Fruit fly (Drosophila melanogaster): ENCODE data around the gene Eato.

The Eato gene

dm6 chr2L:13837579-13837978 is 53.7 kb downstream of the Eato start:
- TF ChIP-seq OdsH (GFP tag; optimal IDR thresholded peaks at IDR 0.05) (no peak), Myc (optimal IDR thresholded peaks at IDR 0.05) (no peak), sage (GFP tag; optimal IDR thresholded peaks at IDR 0.05) (peak; percentile 63), psq (GFP tag; optimal IDR thresholded peaks at IDR 0.05) (peak; percentile 17), h (GFP tag; optimal IDR thresholded peaks at IDR 0.05) (peak; percentile 16)

dm6 chr2L:13838647-13839390 is 54.9 kb downstream of the Eato start:
- TF ChIP-seq sv (GFP tag; optimal IDR thresholded peaks at IDR 0.05) (peak; percentile 14), OdsH (GFP tag; optimal IDR thresholded peaks at IDR 0.05) (peak; percentile 2), Vsx2 (GFP tag; optimal IDR thresholded peaks at IDR 0.05; ENCODE audit: partially characterized antibody) (no peak), jim (GFP tag; optimal IDR thresholded peaks at IDR 0.05) (no peak), usp (GFP tag; optimal IDR thresholded peaks at IDR 0.05) (no peak), Myc (optimal IDR thresholded peaks at IDR 0.05) (no peak), Mio (GFP tag; optimal IDR thresholded peaks at IDR 0.05) (no peak), HLH106 (tag; optimal IDR thresholded peaks at IDR 0.05) (peak; percentile 41), pan (optimal IDR thresholded peaks at IDR 0.05) (no peak), Dfd (GFP tag; optimal IDR thresholded peaks at IDR 0.05) (no peak), tai (GFP tag; optimal IDR thresholded peaks at IDR 0.05) (no peak), woc (GFP tag; optimal IDR thresholded peaks at IDR 0.05) (no peak), CrebA (GFP tag; optimal IDR thresholded peaks at IDR 0.05; ENCODE audit: borderline replicate concordance) (no peak), dl (GFP tag; optimal IDR thresholded peaks at IDR 0.05; ENCODE audit: insufficient read depth in 1 of 2, partially characterized antibody in 2 of 2) (no peak), Abd-B (GFP tag; optimal IDR thresholded peaks at IDR 0.05) (no peak), br (GFP tag; optimal IDR thresholded peaks at IDR 0.05) (peak; percentile 56), lola (GFP tag; optimal IDR thresholded peaks at IDR 0.05) (no peak), rgr (GFP tag; optimal IDR thresholded peaks at IDR 0.05) (no peak), psq (GFP tag; optimal IDR thresholded peaks at IDR 0.05) (no peak), Hr83 (GFP tag; optimal IDR thresholded peaks at IDR 0.05; ENCODE audit: poor library complexity, severe bottlenecking) (no peak), Sp1 (GFP tag; optimal IDR thresholded peaks at IDR 0.05) (peak; percentile 39), N (GFP tag; optimal IDR thresholded peaks at IDR 0.05) (no peak), Hnf4 (GFP tag; optimal IDR thresholded peaks at IDR 0.05) (no peak), CG9705 (GFP tag; optimal IDR thresholded peaks at IDR 0.05) (no peak), Jra (GFP tag; optimal IDR thresholded peaks at IDR 0.05) (no peak), h (GFP tag; optimal IDR thresholded peaks at IDR 0.05) (peak; percentile 41), foxo (GFP tag; optimal IDR thresholded peaks at IDR 0.05) (peak in 1 of 2 experiments; percentile 21), dsf (GFP tag; optimal IDR thresholded peaks at IDR 0.05; ENCODE audit: borderline replicate concordance) (no peak), fru (GFP tag; optimal IDR thresholded peaks at IDR 0.05) (no peak), Rel (GFP tag; optimal IDR thresholded peaks at IDR 0.05) (no peak), Rel (tag; optimal IDR thresholded peaks at IDR 0.05) (no peak), ey (GFP tag; optimal IDR thresholded peaks at IDR 0.05) (peak; percentile 13), Hr78 (GFP tag; optimal IDR thresholded peaks at IDR 0.05) (no peak), sage (GFP tag; optimal IDR thresholded peaks at IDR 0.05) (no peak), GATAd (GFP tag; optimal IDR thresholded peaks at IDR 0.05) (no peak), Dif (GFP tag; optimal IDR thresholded peaks at IDR 0.05; ENCODE audit: partially characterized antibody) (no peak), brk (GFP tag; optimal IDR thresholded peaks at IDR 0.05) (peak; percentile 30), dmrt93B (GFP tag; optimal IDR thresholded peaks at IDR 0.05) (no peak), CG32264 (GFP tag; optimal IDR thresholded peaks at IDR 0.05) (no peak)

dm6 chr2L:13839744-13840151 is 55.9 kb downstream of the Eato start:
- peak; percentile 80 for TF ChIP-seq sage (GFP tag; optimal IDR thresholded peaks at IDR 0.05)
- peak; percentile 69 for TF ChIP-seq brk (GFP tag; optimal IDR thresholded peaks at IDR 0.05)
- peak; percentile 15 to 94 for TF ChIP-seq foxo (GFP tag; optimal IDR thresholded peaks at IDR 0.05)
- TF ChIP-seq GATAd (GFP tag; optimal IDR thresholded peaks at IDR 0.05), result no peak
- peak; percentile 59 for TF ChIP-seq CG32264 (GFP tag; optimal IDR thresholded peaks at IDR 0.05)
- TF ChIP-seq woc (GFP tag; optimal IDR thresholded peaks at IDR 0.05), result peak; percentile 65
- TF ChIP-seq lola (GFP tag; optimal IDR thresholded peaks at IDR 0.05), result no peak
- TF ChIP-seq ey (GFP tag; optimal IDR thresholded peaks at IDR 0.05), result peak; percentile 92
- peak; percentile 8 for TF ChIP-seq Mio (GFP tag; optimal IDR thresholded peaks at IDR 0.05)
- TF ChIP-seq sv (GFP tag; optimal IDR thresholded peaks at IDR 0.05), result peak; percentile 72
- no peak for TF ChIP-seq Hr83 (GFP tag; optimal IDR thresholded peaks at IDR 0.05; ENCODE audit: poor library complexity, severe bottlenecking)
- TF ChIP-seq psq (GFP tag; optimal IDR thresholded peaks at IDR 0.05), result peak; percentile 85
- no peak for TF ChIP-seq usp (GFP tag; optimal IDR thresholded peaks at IDR 0.05)
- TF ChIP-seq Sp1 (GFP tag; optimal IDR thresholded peaks at IDR 0.05), result peak; percentile 92
- TF ChIP-seq dsf (GFP tag; optimal IDR thresholded peaks at IDR 0.05; ENCODE audit: borderline replicate concordance), result peak; percentile 29
- peak; percentile 93 for TF ChIP-seq fru (GFP tag; optimal IDR thresholded peaks at IDR 0.05)
- peak; percentile 73 for TF ChIP-seq CG9705 (GFP tag; optimal IDR thresholded peaks at IDR 0.05)
- TF ChIP-seq Rel (GFP tag; optimal IDR thresholded peaks at IDR 0.05), result peak; percentile 63
- peak; percentile 26 for TF ChIP-seq Rel (tag; optimal IDR thresholded peaks at IDR 0.05)
- no peak for TF ChIP-seq jim (GFP tag; optimal IDR thresholded peaks at IDR 0.05)
- peak; percentile 91 for TF ChIP-seq OdsH (GFP tag; optimal IDR thresholded peaks at IDR 0.05)
- TF ChIP-seq Hr78 (GFP tag; optimal IDR thresholded peaks at IDR 0.05), result no peak
- no peak for TF ChIP-seq Abd-B (GFP tag; optimal IDR thresholded peaks at IDR 0.05)
- peak; percentile 74 for TF ChIP-seq tai (GFP tag; optimal IDR thresholded peaks at IDR 0.05)
- no peak for TF ChIP-seq N (GFP tag; optimal IDR thresholded peaks at IDR 0.05)
- peak; percentile 91 for TF ChIP-seq h (GFP tag; optimal IDR thresholded peaks at IDR 0.05)
- no peak for TF ChIP-seq CrebA (GFP tag; optimal IDR thresholded peaks at IDR 0.05; ENCODE audit: borderline replicate concordance)
- TF ChIP-seq dmrt93B (GFP tag; optimal IDR thresholded peaks at IDR 0.05), result peak; percentile 82
- TF ChIP-seq Dfd (GFP tag; optimal IDR thresholded peaks at IDR 0.05), result peak; percentile 10
- TF ChIP-seq Hnf4 (GFP tag; optimal IDR thresholded peaks at IDR 0.05), result peak; percentile 87
- no peak for TF ChIP-seq Myc (optimal IDR thresholded peaks at IDR 0.05)
- TF ChIP-seq pan (optimal IDR thresholded peaks at IDR 0.05), result no peak
- peak; percentile 89 for TF ChIP-seq br (GFP tag; optimal IDR thresholded peaks at IDR 0.05)
- no peak for TF ChIP-seq Dif (GFP tag; optimal IDR thresholded peaks at IDR 0.05; ENCODE audit: partially characterized antibody)
- peak; percentile 92 for TF ChIP-seq rgr (GFP tag; optimal IDR thresholded peaks at IDR 0.05)
